Fruit fly (Drosophila melanogaster) whole organism, wandering third instar larva: Measurements from ENCODE around the gene Atat.

Experiments
- Dfd ChIP-seq: fragments of >200 bp; optimal IDR thresholded peaks from 2 replicates; lab custom pipeline; 2017; ENCODE audit warnings: missing biosample characterization, missing genetic modification characterization
- HLH106 ChIP-seq: fragments of 200-800 bp; optimal IDR thresholded peaks from 3 replicates; lab custom pipeline; 2019; ENCODE audit warnings: missing biosample characterization, mild to moderate bottlenecking, missing genetic modification characterization, moderate library complexity
- Hnf4 ChIP-seq: fragments of 200-800 bp; sonication (Bioruptor generic); optimal IDR thresholded peaks from 2 replicates; lab custom pipeline; 2016; ENCODE audit warnings: missing biosample characterization, mild to moderate bottlenecking, missing genetic modification characterization
- Myc ChIP-seq: fragments of >200 bp; optimal IDR thresholded peaks from 2 replicates; lab custom pipeline; 2017
- br ChIP-seq: fragments of 200-800 bp; sonication (Bioruptor generic); optimal IDR thresholded peaks from 2 replicates; lab custom pipeline; 2016; ENCODE audit warnings: missing biosample characterization, missing genetic modification characterization
- brk ChIP-seq: fragments of 200-800 bp; sonication (Bioruptor generic); optimal IDR thresholded peaks from 2 replicates; lab custom pipeline; 2016; ENCODE audit warnings: missing biosample characterization, mild to moderate bottlenecking, missing genetic modification characterization
- dl ChIP-seq, 2 experiments: fragments of 175-275, 200-275 bp in 1 of 2; fragments of 200-275 bp in 1 of 2; sonication (Bioruptor generic); optimal IDR thresholded peaks; lab custom pipeline; 2018; ENCODE audit warnings: mild to moderate bottlenecking in 2 of 2, missing biosample characterization in 2 of 2, missing genetic modification characterization in 2 of 2, moderate library complexity in 2 of 2; ENCODE audit not compliant: partially characterized antibody in 2 of 2, insufficient read depth in 1 of 2
- ey ChIP-seq: fragments of 200-800 bp; sonication (Bioruptor generic); optimal IDR thresholded peaks from 2 replicates; lab custom pipeline; 2016; ENCODE audit warnings: missing biosample characterization, missing genetic modification characterization
- fru ChIP-seq: fragments of 200-800 bp; sonication (Bioruptor generic); optimal IDR thresholded peaks from 3 replicates; lab custom pipeline; 2016; ENCODE audit warnings: missing biosample characterization, mild to moderate bottlenecking, missing genetic modification characterization
- lola ChIP-seq: fragments of >200 bp; optimal IDR thresholded peaks from 2 replicates; lab custom pipeline; 2017; ENCODE audit warnings: missing biosample characterization, missing genetic modification characterization
- psq ChIP-seq: fragments of 200-800 bp; sonication (Bioruptor generic); optimal IDR thresholded peaks from 3 replicates; lab custom pipeline; 2017; ENCODE audit warnings: missing biosample characterization, mild to moderate bottlenecking, missing genetic modification characterization, moderate library complexity
- usp ChIP-seq: fragments of >200 bp; optimal IDR thresholded peaks from 2 replicates; lab custom pipeline; 2017; ENCODE audit warnings: missing biosample characterization, missing genetic modification characterization

- TF ChIP-seq lola (no peak), Myc (lab: Kevin White, UChicago) (no peak), usp (GFP tag; lab: Kevin White, UChicago) (no peak), ey (no peak), Dfd (GFP tag; lab: Kevin White, UChicago) (no peak), dl (GFP tag; optimal IDR thresholded peaks at IDR 0.05; lab: Kevin White, UChicago; ENCODE audit: insufficient read depth in 1 of 2, partially characterized antibody in 2 of 2) (no peak), HLH106 (tag; lab: Kevin White, UChicago) (no peak), psq (GFP tag; lab: Kevin White, UChicago) (no peak), brk (GFP tag; lab: Kevin White, UChicago) (no peak), br (GFP tag; lab: Kevin White, UChicago) (no peak), fru (no peak), Hnf4 (no peak)
Observed at dm6 chr3L:9421621-9422020, 4.9 kb downstream of the Atat start.
